Worm (Caenorhabditis elegans) whole organism, L4 larva: ENCODE results near the gene Y67D8B.1.

Experiments used
- D1046.2 ChIP-seq: fragments of 200-800 bp; sonication (Bioruptor generic); IDR thresholded peaks from 2 replicates; pipeline ENCODE4 v1.3.6; 2022; ENCODE audit warnings: missing genetic modification characterization, missing compliant biosample characterization
- F26F4.8 ChIP-seq: fragments of 200-800 bp; sonication (Bioruptor generic); conservative IDR thresholded peaks from 2 replicates; pipeline ENCODE4 v1.3.6; 2022; ENCODE audit warnings: missing genetic modification characterization, missing compliant biosample characterization
- F37D6.2 ChIP-seq: sonication (generic microtip); optimal IDR thresholded peaks from 2 replicates; lab custom pipeline; 2016; ENCODE audit warnings: mild to moderate bottlenecking, missing genetic modification characterization, missing compliant biosample characterization
- T20F7.1 ChIP-seq: fragments of 200-800 bp; sonication (Bioruptor generic); optimal IDR thresholded peaks from 2 replicates; lab custom pipeline; 2018; ENCODE audit warnings: mild to moderate bottlenecking, missing genetic modification characterization, missing compliant biosample characterization
- Y75B8A.6 ChIP-seq: fragments of 200-800 bp; sonication (Bioruptor generic); IDR thresholded peaks from 2 replicates; pipeline ENCODE4 v1.3.6; 2022; ENCODE audit warnings: missing genetic modification reagents, missing genetic modification characterization, missing compliant biosample characterization
- ZK337.2 ChIP-seq: fragments of 200-800 bp; sonication (Bioruptor generic); IDR thresholded peaks from 2 replicates; pipeline ENCODE4 v1.3.6; 2022; ENCODE audit warnings: missing genetic modification reagents, missing genetic modification characterization, missing compliant biosample characterization
- aha-1 ChIP-seq: fragments of 150-350 bp; peaks from one replicate; lab custom pipeline; 2014; ENCODE audit warnings: missing biosample characterization, missing genetic modification characterization
- aly-2 ChIP-seq: sonication (generic microtip); optimal IDR thresholded peaks from 2 replicates; lab custom pipeline; 2018; ENCODE audit warnings: missing biosample characterization, missing genetic modification characterization
- attf-4 ChIP-seq: sonication (generic microtip); optimal IDR thresholded peaks from 3 replicates; lab custom pipeline; 2017; ENCODE audit warnings: missing biosample characterization, missing genetic modification characterization
- ceh-28 ChIP-seq: fragments of 150-350 bp; optimal IDR thresholded peaks from 2 replicates; lab custom pipeline; 2014; ENCODE audit warnings: missing biosample characterization, missing genetic modification reagents, missing genetic modification characterization
- ceh-32 ChIP-seq: sonication (generic microtip); optimal IDR thresholded peaks from 2 replicates; lab custom pipeline; 2016; ENCODE audit warnings: mild to moderate bottlenecking, missing genetic modification characterization, missing compliant biosample characterization; ENCODE audit not compliant: poor library complexity
- ceh-44 ChIP-seq: fragments of 200-800 bp; sonication (Bioruptor generic); IDR thresholded peaks from 2 replicates; pipeline ENCODE4 v1.3.6; 2022; ENCODE audit warnings: missing genetic modification reagents, missing genetic modification characterization, missing compliant biosample characterization
- ceh-62 ChIP-seq: sonication (generic microtip); optimal IDR thresholded peaks from 2 replicates; lab custom pipeline; 2017; ENCODE audit warnings: missing biosample characterization, missing genetic modification characterization
- ceh-82 ChIP-seq: sonication (generic microtip); optimal IDR thresholded peaks from 2 replicates; lab custom pipeline; 2017; ENCODE audit warnings: missing biosample characterization, missing genetic modification characterization
- ctbp-1 ChIP-seq: fragments of 200-800 bp; sonication (Bioruptor generic); IDR thresholded peaks from 2 replicates; pipeline ENCODE4 v1.3.6; 2022; ENCODE audit warnings: missing genetic modification reagents, missing genetic modification characterization, missing compliant biosample characterization
- daf-12 ChIP-seq: fragments of 150-350 bp; optimal IDR thresholded peaks from 2 replicates; lab custom pipeline; 2014; ENCODE audit warnings: missing biosample characterization, missing genetic modification reagents, missing genetic modification characterization
- daf-16 ChIP-seq, 3 experiments: sonication (generic microtip); optimal IDR thresholded peaks; 2 replicates each; lab custom pipeline; 2016 to 2017; ENCODE audit warnings: missing genetic modification characterization in 3 of 3, missing genetic modification reagents in 3 of 3, mild to moderate bottlenecking in 2 of 3, missing compliant biosample characterization in 2 of 3, missing biosample characterization in 1 of 3, moderate library complexity in 1 of 3
- dmd-6 ChIP-seq: fragments of 200-800 bp; sonication (Bioruptor generic); IDR thresholded peaks from 2 replicates; pipeline ENCODE4 v1.3.6; 2022; ENCODE audit warnings: missing genetic modification reagents, missing genetic modification characterization, missing compliant biosample characterization
- dmd-9 ChIP-seq: fragments of 200-800 bp; sonication (Bioruptor generic); IDR thresholded peaks from 2 replicates; pipeline ENCODE4 v1.3.6; 2022; ENCODE audit warnings: missing genetic modification reagents, missing genetic modification characterization, missing compliant biosample characterization
- egl-43 ChIP-seq: fragments of 200-800 bp; sonication (Bioruptor generic); IDR thresholded peaks from 2 replicates; pipeline ENCODE4 v1.3.6; 2022; ENCODE audit warnings: missing genetic modification reagents, missing genetic modification characterization, missing compliant biosample characterization
- fkh-10 ChIP-seq: fragments of 150-350 bp; optimal IDR thresholded peaks from 2 replicates; lab custom pipeline; 2014; ENCODE audit warnings: missing biosample characterization, missing genetic modification reagents, missing genetic modification characterization
- gei-8 ChIP-seq: fragments of 200-800 bp; sonication (Bioruptor generic); optimal IDR thresholded peaks from 2 replicates; lab custom pipeline; 2018; ENCODE audit warnings: mild to moderate bottlenecking, missing genetic modification characterization, missing compliant biosample characterization
- hmg-1.1 ChIP-seq: fragments of 200-800 bp; sonication (Bioruptor generic); IDR thresholded peaks from 2 replicates; pipeline ENCODE4 v1.3.6; 2022; ENCODE audit warnings: missing genetic modification reagents, missing genetic modification characterization, missing compliant biosample characterization
- lim-7 ChIP-seq: fragments of 200-800 bp; sonication (Bioruptor generic); IDR thresholded peaks from 2 replicates; pipeline ENCODE4 v1.3.6; 2022; ENCODE audit warnings: missing genetic modification characterization, missing compliant biosample characterization
- lin-1 ChIP-seq: fragments of 200-800 bp; sonication (Bioruptor generic); IDR thresholded peaks from 2 replicates; pipeline ENCODE4 v1.3.6; 2022; ENCODE audit warnings: missing genetic modification reagents, missing genetic modification characterization, missing compliant biosample characterization
- lin-38 ChIP-seq: fragments of 200-800 bp; sonication (Bioruptor generic); IDR thresholded peaks from 2 replicates; pipeline ENCODE4 v1.3.6; 2022; ENCODE audit warnings: missing genetic modification reagents, missing genetic modification characterization, missing compliant biosample characterization
- lsy-2 ChIP-seq, 2 experiments: fragments of 150-350 bp in 1 of 2; sonication (generic microtip) in 1 of 2; optimal IDR thresholded peaks; 2 replicates each; lab custom pipeline; 2014 to 2017; ENCODE audit warnings: missing biosample characterization in 2 of 2, missing genetic modification characterization in 2 of 2
- madf-5 ChIP-seq, 2 experiments: fragments of 200-800 bp; sonication (Bioruptor generic); IDR thresholded peaks; 2 replicates each; pipeline ENCODE4 v1.3.6; 2022; ENCODE audit warnings: missing compliant biosample characterization in 2 of 2, missing genetic modification characterization in 2 of 2
- mdl-1 ChIP-seq, 2 experiments: fragments of 150-350 bp in 1 of 2; sonication (generic microtip) in 1 of 2; optimal IDR thresholded peaks; 2 replicates each; lab custom pipeline; 2014 to 2017; ENCODE audit warnings: missing biosample characterization in 2 of 2, missing genetic modification characterization in 2 of 2
- mxl-2 ChIP-seq: fragments of 200-800 bp; sonication (Bioruptor generic); conservative IDR thresholded peaks from 2 replicates; pipeline ENCODE4 v1.3.6; 2022; ENCODE audit warnings: missing genetic modification reagents, missing genetic modification characterization, missing compliant biosample characterization
- mxl-3 ChIP-seq: fragments of 200-800 bp; sonication (Bioruptor generic); optimal IDR thresholded peaks from 2 replicates; lab custom pipeline; 2018; ENCODE audit warnings: mild to moderate bottlenecking, missing genetic modification characterization, missing compliant biosample characterization
- nhr-102 ChIP-seq: sonication (generic microtip); optimal IDR thresholded peaks from 2 replicates; lab custom pipeline; 2016; ENCODE audit warnings: mild to moderate bottlenecking, missing genetic modification characterization, moderate library complexity, missing compliant biosample characterization
- nhr-48 ChIP-seq: sonication (generic microtip); optimal IDR thresholded peaks from 2 replicates; lab custom pipeline; 2016; ENCODE audit warnings: mild to moderate bottlenecking, missing genetic modification characterization, missing compliant biosample characterization
- pha-4 ChIP-seq, 2 experiments: fragments of 150-350 bp in 1 of 2; fragments of 200-800 bp in 1 of 2; sonication (Bioruptor generic) in 1 of 2; IDR thresholded peaks in 1 of 2; optimal IDR thresholded peaks in 1 of 2; 2 replicates each; pipeline versions ENCODE4 v1.3.6 to Lab custom; 2014 to 2022; ENCODE audit warnings: missing genetic modification characterization in 2 of 2, missing genetic modification reagents in 2 of 2, missing biosample characterization in 1 of 2, missing compliant biosample characterization in 1 of 2
- php-3 ChIP-seq: fragments of 200-800 bp; sonication (Bioruptor generic); IDR thresholded peaks from 2 replicates; pipeline ENCODE4 v1.3.6; 2022; ENCODE audit warnings: missing genetic modification reagents, missing genetic modification characterization, missing compliant biosample characterization
- set-16 ChIP-seq: fragments of 200-800 bp; sonication (Bioruptor generic); IDR thresholded peaks from 2 replicates; pipeline ENCODE4 v1.3.6; 2022; ENCODE audit warnings: missing genetic modification reagents, missing genetic modification characterization, missing compliant biosample characterization
- snpc-1.2 ChIP-seq: fragments of 200-800 bp; sonication (Bioruptor generic); IDR thresholded peaks from 2 replicates; pipeline ENCODE4 v1.3.6; 2022; ENCODE audit warnings: missing genetic modification reagents, missing genetic modification characterization, missing compliant biosample characterization
- tag-97 ChIP-seq: fragments of 200-800 bp; sonication (Bioruptor generic); IDR thresholded peaks from 2 replicates; pipeline ENCODE4 v1.3.6; 2022; ENCODE audit warnings: missing genetic modification characterization, missing compliant biosample characterization
- tra-1 ChIP-seq: fragments of 200-800 bp; sonication (Bioruptor generic); IDR thresholded peaks from 2 replicates; pipeline ENCODE4 v1.3.6; 2022; ENCODE audit warnings: missing genetic modification reagents, missing genetic modification characterization, missing compliant biosample characterization
- unc-130 ChIP-seq: sonication (generic microtip); optimal IDR thresholded peaks from 2 replicates; lab custom pipeline; 2016; ENCODE audit warnings: missing genetic modification reagents, missing genetic modification characterization, missing compliant biosample characterization
- unc-39 ChIP-seq: sonication (generic microtip); optimal IDR thresholded peaks from 2 replicates; lab custom pipeline; 2017; ENCODE audit warnings: missing biosample characterization, missing genetic modification characterization
- unc-62 ChIP-seq, 3 experiments: fragments of 150-350 bp in 1 of 3; sonication (generic microtip); optimal IDR thresholded peaks in 2 of 3; peaks in 1 of 3; 1 replicate in 1 of 3; 2 replicates in 2 of 3; lab custom pipeline; 2014 to 2017; ENCODE audit warnings: missing biosample characterization in 3 of 3, missing genetic modification characterization in 3 of 3, missing genetic modification reagents in 3 of 3, missing genotype in 1 of 3
- vab-7 ChIP-seq: fragments of 200-800 bp; sonication (Bioruptor generic); IDR thresholded peaks from 2 replicates; pipeline ENCODE4 v1.3.6; 2022; ENCODE audit warnings: missing genetic modification reagents, missing genetic modification characterization, missing compliant biosample characterization
- zfp-3 ChIP-seq: fragments of 200-800 bp; sonication (Bioruptor generic); conservative IDR thresholded peaks from 2 replicates; pipeline ENCODE4 v1.3.6; 2022; ENCODE audit warnings: missing genetic modification reagents, missing genetic modification characterization, missing compliant biosample characterization
- zip-2 ChIP-seq: fragments of 150-350 bp; optimal IDR thresholded peaks from 2 replicates; lab custom pipeline; 2014; ENCODE audit warnings: missing biosample characterization, missing genetic modification characterization
- ztf-11 ChIP-seq: fragments of 150-350 bp; optimal IDR thresholded peaks from 2 replicates; lab custom pipeline; 2014; ENCODE audit warnings: missing biosample characterization, missing genetic modification characterization

Y67D8B.1 gene

ce11 chrIV:3133099-3133817 is 39.2 kb downstream of the Y67D8B.1 start, which contains the start of gene mca-3 (continued):
- no peak for TF ChIP-seq ctbp-1
- no peak for TF ChIP-seq lin-1
- TF ChIP-seq unc-62 (GFP tag; optimal IDR thresholded peaks at IDR 0.05 in 1 of 2; lab: Kevin White, UChicago) = no peak
- TF ChIP-seq unc-62 (tag; optimal IDR thresholded peaks at IDR 0.05; lab: Kevin White, UChicago) = no peak
- TF ChIP-seq, all 104 proteins: peak for 7

- TF ChIP-seq ceh-28 (no peak), tag-97 (no peak), daf-12 (no peak), lin-1 (no peak), Y75B8A.6 (GFP tag; lab: Robert Waterston, UW) (no peak), lin-38 (GFP tag; lab: Robert Waterston, UW) (peak; percentile 51), egl-43 (no peak), F37D6.2 (tag; lab: Kevin White, UChicago) (no peak), mxl-3 (GFP tag; lab: Kevin White, UChicago) (no peak), nhr-102 (tag; lab: Kevin White, UChicago) (no peak), set-16 (GFP tag; lab: Robert Waterston, UW) (peak; percentile 48), aly-2 (tag; lab: Kevin White, UChicago) (no peak), ceh-82 (tag; lab: Kevin White, UChicago) (no peak), attf-4 (tag; lab: Kevin White, UChicago) (no peak), dmd-9 (GFP tag; lab: Robert Waterston, UW) (no peak), madf-5 (GFP tag; IDR thresholded peaks at IDR 0.05; lab: Robert Waterston, UW) (no peak), ceh-62 (tag; lab: Kevin White, UChicago) (no peak), dmd-6 (GFP tag; lab: Robert Waterston, UW) (no peak), aha-1 (peak; percentile 80), snpc-1.2 (GFP tag; lab: Robert Waterston, UW) (no peak), nhr-48 (tag; lab: Kevin White, UChicago) (no peak), D1046.2 (no peak), zfp-3 (GFP tag; lab: Robert Waterston, UW) (no peak), ceh-32 (tag; lab: Kevin White, UChicago) (no peak), F26F4.8 (GFP tag; lab: Robert Waterston, UW) (no peak), ztf-11 (tag; lab: Kevin White, UChicago) (no peak), unc-130 (GFP tag; lab: Kevin White, UChicago) (peak; percentile 34), unc-39 (no peak), fkh-10 (no peak), zip-2 (tag; lab: Kevin White, UChicago) (no peak), mxl-2 (GFP tag; lab: Robert Waterston, UW) (no peak), mdl-1 (tag; optimal IDR thresholded peaks at IDR 0.05; lab: Kevin White, UChicago) (no peak), lsy-2 (tag; optimal IDR thresholded peaks at IDR 0.05; lab: Kevin White, UChicago) (peak in 1 of 2 experiments; percentile 47), lim-7 (GFP tag; lab: Robert Waterston, UW) (0 out of 2 replicates have a peak, but pooled peaks have one; percentile 20), gei-8 (GFP tag; lab: Kevin White, UChicago) (no peak), hmg-1.1 (GFP tag; lab: Robert Waterston, UW) (no peak), ceh-44 (GFP tag; lab: Robert Waterston, UW) (no peak), ZK337.2 (no peak), tra-1 (GFP tag; lab: Robert Waterston, UW) (no peak), pha-4 (GFP tag; IDR thresholded peaks at IDR 0.05; lab: Robert Waterston, UW) (no peak), pha-4 (tag; optimal IDR thresholded peaks at IDR 0.05; lab: Kevin White, UChicago) (no peak), daf-16 (GFP tag; optimal IDR thresholded peaks at IDR 0.05; lab: Kevin White, UChicago) (no peak), daf-16 (tag; optimal IDR thresholded peaks at IDR 0.05; lab: Kevin White, UChicago) (no peak), T20F7.1 (GFP tag; lab: Kevin White, UChicago) (no peak), php-3 (GFP tag; lab: Robert Waterston, UW) (no peak), vab-7 (no peak)
Measured at ce11 chrIV:3131871-3132586, 40.4 kb downstream of the Y67D8B.1 start.
